Worm (Caenorhabditis elegans): ENCODE results near the gene glb-21.

DNA sequence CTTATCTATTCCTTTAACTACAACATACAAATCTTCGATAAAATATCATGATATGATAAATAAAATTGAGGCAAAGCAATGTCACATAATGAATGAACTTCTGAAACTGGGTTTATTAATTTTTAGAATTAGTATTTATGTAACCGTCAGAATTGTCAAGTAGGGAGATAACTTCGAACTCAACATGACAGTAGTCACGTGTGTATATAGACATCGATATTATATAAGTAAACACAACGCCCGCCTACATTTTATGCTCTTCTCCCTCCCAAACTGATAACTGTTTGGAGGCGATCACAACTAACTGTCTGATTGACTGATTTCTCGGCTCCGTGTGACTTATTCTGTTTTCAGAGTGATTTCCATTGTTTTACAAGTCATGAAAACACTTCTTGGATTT lies 49.8 kb upstream of the glb-21 start, which contains the start of gene ugt-54:
- TF ChIP-seq snpc-4 (GFP tag; optimal IDR thresholded peaks at IDR 0.05) (no peak), snpc-4 (tag; optimal IDR thresholded peaks at IDR 0.05) (no peak), nhr-179 (tag; optimal IDR thresholded peaks at IDR 0.05) (no peak), Y53F4B.3 (GFP tag; IDR thresholded peaks at IDR 0.05) (no peak), nfya-2 (GFP tag; IDR thresholded peaks at IDR 0.05) (no peak), egrh-3 (GFP tag; IDR thresholded peaks at IDR 0.05) (no peak), Y67H2A.10 (GFP tag; conservative IDR thresholded peaks at IDR 0.05) (no peak), lir-1 (GFP tag; conservative IDR thresholded peaks at IDR 0.05) (no peak), unc-62 (GFP tag; optimal IDR thresholded peaks at IDR 0.05) (no peak), let-607 (tag; optimal IDR thresholded peaks at IDR 0.05) (no peak)

Data from whole organism, young adult.